Worm (Caenorhabditis elegans): ENCODE data around the gene ubh-4.
A peak's percentile ranks its signal among the peaks of the same experiment; 100 is the strongest.

Gene ubh-4

DNA sequence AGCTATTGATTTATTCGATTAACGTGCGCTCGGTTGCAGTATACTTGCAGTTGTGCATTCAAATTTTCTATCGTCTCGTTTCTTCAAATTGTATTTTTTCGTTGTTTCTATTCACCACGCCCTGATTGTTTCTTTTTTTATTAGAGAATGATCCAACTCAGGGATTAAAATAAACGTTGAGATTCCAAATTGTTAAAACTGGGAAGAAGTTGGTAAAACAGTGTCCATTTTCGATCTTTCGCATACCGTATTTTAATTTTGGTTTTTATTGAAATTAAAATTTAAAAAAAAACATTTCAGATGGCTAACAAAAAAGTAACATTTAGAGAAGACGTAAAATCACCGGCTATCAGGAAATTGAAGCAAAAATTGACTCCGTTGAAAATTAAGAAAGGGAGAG, 7.9 kb upstream of the ubh-4 start, which contains the start of gene apn-1:
apn-1 (plus strand) TSS at position 301 of the 400 bp plus-strand sequence.
- TF ChIP-seq ceh-58 (GFP tag; IDR thresholded peaks at IDR 0.05) (no peak), ztf-6 (GFP tag; IDR thresholded peaks at IDR 0.05) (no peak), aptf-2 (GFP tag; conservative IDR thresholded peaks at IDR 0.05) (no peak), him-1 (tag; optimal IDR thresholded peaks at IDR 0.05) (no peak), efl-1 (GFP tag; optimal IDR thresholded peaks at IDR 0.05) (no peak), ama-1 (optimal IDR thresholded peaks at IDR 0.05) (no peak), ama-1 (GFP tag; optimal IDR thresholded peaks at IDR 0.05) (peak in 1 of 2 experiments; percentile 13), zim-3 (tag; optimal IDR thresholded peaks at IDR 0.05) (no peak)

DNA sequence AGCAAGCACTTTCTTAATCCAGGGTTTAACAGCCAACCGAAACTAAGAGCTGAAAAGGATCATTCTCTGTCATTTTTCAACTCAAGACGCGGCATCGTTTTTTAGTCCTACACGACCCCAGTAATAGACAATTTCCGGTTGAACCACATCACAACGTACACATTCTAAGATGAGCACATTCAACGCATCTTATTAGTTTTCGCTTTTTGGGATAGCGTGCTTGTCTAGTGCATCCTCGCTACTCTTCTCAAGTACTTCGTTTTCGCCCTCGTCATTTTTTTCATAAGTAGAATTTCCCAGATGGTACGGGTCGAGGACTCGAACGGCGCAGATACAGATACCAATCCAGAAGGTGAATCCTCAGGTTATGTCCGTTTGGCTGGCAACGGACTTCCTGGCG, 2.9 kb upstream of the ubh-4 start, which contains the start of gene T05H10.1:
T05H10.1 (plus strand) TSS at position 301 of the 400 bp plus-strand sequence.
- TF ChIP-seq zfh-2 (GFP tag; conservative IDR thresholded peaks at IDR 0.05): 0 out of 2 replicates have a peak, but pooled peaks have one; percentile 32
- no peak for TF ChIP-seq let-607 (tag; optimal IDR thresholded peaks at IDR 0.05)
- no peak for TF ChIP-seq T26A5.8 (tag; optimal IDR thresholded peaks at IDR 0.05)
- no peak for TF ChIP-seq egl-44 (GFP tag; IDR thresholded peaks at IDR 0.05)
- no peak for TF ChIP-seq F57A8.1 (GFP tag; optimal IDR thresholded peaks at IDR 0.05)
- no peak for TF ChIP-seq madf-8 (GFP tag; conservative IDR thresholded peaks at IDR 0.05)
- TF ChIP-seq ceh-91 (GFP tag; IDR thresholded peaks at IDR 0.05): no peak

DNA sequence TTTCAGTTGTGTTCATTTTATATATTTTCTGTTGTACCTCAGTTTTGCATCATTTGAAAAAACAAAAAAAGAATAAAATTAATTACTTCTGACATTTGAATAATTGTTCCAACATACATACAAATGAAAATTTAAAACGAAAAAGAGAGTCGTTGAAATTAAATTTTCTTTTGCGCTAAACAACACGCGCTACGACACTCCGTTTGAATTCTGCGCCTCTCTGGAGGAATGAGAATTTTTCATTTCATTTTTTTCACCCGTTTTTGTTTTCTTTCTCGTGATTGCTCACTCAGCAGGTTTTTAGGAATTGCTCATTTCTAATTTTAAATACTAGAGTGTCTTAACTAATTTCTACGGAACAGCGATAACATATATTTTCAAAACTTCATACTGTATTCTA, 2.2 kb upstream of the ubh-4 start:
- TF ChIP-seq attf-5 (GFP tag; optimal IDR thresholded peaks at IDR 0.05) (peak; percentile 54), cebp-1 (GFP tag; IDR thresholded peaks at IDR 0.05) (no peak), cebp-1 (tag; optimal IDR thresholded peaks at IDR 0.05) (peak; percentile 16), C06A6.2 (GFP tag; conservative IDR thresholded peaks at IDR 0.05) (no peak), F37B4.10 (GFP tag; IDR thresholded peaks at IDR 0.05) (no peak), attf-3 (GFP tag; conservative IDR thresholded peaks at IDR 0.05) (peak; percentile 95), hmg-1.2 (GFP tag; IDR thresholded peaks at IDR 0.05) (peak; percentile 18; the same call in 1 of the 2 replicates)

DNA sequence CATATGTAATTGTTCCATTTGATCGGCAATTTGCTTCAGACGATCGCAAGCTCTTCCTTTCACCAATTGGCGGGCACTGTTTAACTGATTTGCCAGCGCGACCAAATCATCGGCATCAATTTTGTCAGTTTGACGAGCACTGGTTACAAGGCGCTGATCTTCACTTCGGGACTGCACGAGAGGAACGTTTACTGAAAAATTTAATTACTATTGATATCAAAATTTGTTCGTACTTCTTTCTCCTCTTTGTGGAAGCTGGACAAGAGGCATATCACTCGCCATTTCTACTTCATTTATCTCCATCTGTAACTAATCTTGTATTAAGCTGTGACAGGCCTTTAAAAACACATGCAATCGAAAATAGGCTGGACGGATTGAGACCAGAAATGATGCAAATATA, 1.5 kb downstream of the ubh-4 start, which contains the start of gene C08B11.9:
C08B11.9 (minus strand) TSS at position 307 of the 400 bp plus-strand sequence.
- TF ChIP-seq ztf-26 (tag; optimal IDR thresholded peaks at IDR 0.05): no peak
- TF ChIP-seq tlf-1 (GFP tag; optimal IDR thresholded peaks at IDR 0.05): peak; percentile 20
- peak; percentile 38 for TF ChIP-seq F49E8.2 (tag; optimal IDR thresholded peaks at IDR 0.05; ENCODE audit: insufficient read depth)
- TF ChIP-seq chd-7 (tag; optimal IDR thresholded peaks at IDR 0.05): peak; percentile 27
- TF ChIP-seq madf-6 (GFP tag; IDR thresholded peaks at IDR 0.05): peak; percentile 53
- TF ChIP-seq aptf-3 (GFP tag; IDR thresholded peaks at IDR 0.05): no peak
- TF ChIP-seq cebp-1 (GFP tag; IDR thresholded peaks at IDR 0.05): no peak
- TF ChIP-seq cebp-1 (tag; optimal IDR thresholded peaks at IDR 0.05): no peak

DNA sequence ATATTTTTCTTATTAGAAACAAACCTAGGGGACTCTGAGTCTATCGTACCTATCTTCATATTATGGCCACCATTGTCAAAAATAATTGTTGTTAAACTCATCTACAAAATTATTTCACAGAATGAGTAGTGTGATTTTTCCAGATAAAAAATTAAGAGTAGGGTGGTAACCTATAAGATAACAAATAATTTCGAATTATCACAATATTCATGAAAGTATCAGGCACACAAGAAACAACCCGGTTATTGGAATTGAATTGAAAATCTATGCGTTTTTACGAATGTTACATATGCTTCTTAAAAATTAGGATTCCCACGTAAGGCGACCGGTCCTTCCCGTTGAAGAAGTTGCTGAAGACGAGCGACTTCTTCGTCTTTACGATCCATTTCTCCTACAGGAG, 2.2 kb downstream of the ubh-4 start, which contains the start of gene arp-6:
arp-6 (minus strand) TSS at position 101 of the 400 bp plus-strand sequence.
- TF ChIP-seq F37B4.10 (GFP tag; IDR thresholded peaks at IDR 0.05) (no peak), madf-8 (GFP tag; conservative IDR thresholded peaks at IDR 0.05) (no peak), dpl-1 (GFP tag; optimal IDR thresholded peaks at IDR 0.05) (no peak), ztf-28 (GFP tag; IDR thresholded peaks at IDR 0.05) (no peak), nhr-80 (tag; optimal IDR thresholded peaks at IDR 0.05) (no peak), repo-1 (tag; optimal IDR thresholded peaks at IDR 0.05) (no peak), chd-7 (tag; optimal IDR thresholded peaks at IDR 0.05) (no peak), let-526 (GFP tag; IDR thresholded peaks at IDR 0.05) (no peak), nhr-120 (GFP tag; IDR thresholded peaks at IDR 0.05) (no peak), F49E8.2 (tag; optimal IDR thresholded peaks at IDR 0.05; ENCODE audit: insufficient read depth) (no peak), nfya-1 (tag; optimal IDR thresholded peaks at IDR 0.05; ENCODE audit: borderline replicate concordance, insufficient read depth) (no peak)
